Worm (Caenorhabditis elegans) whole organism, L1 larva: ENCODE data around the gene srv-25.

ENCODE experiments used
- C16A3.4 ChIP-seq: fragments of 150-350 bp; optimal IDR thresholded peaks from 2 replicates; lab custom pipeline; 2014; ENCODE audit warnings: missing biosample characterization, missing genetic modification characterization
- F16B12.6 ChIP-seq: fragments of 150-350 bp; optimal IDR thresholded peaks from 2 replicates; lab custom pipeline; 2014; ENCODE audit warnings: missing biosample characterization, missing genetic modification characterization
- Y116A8C.19 ChIP-seq: sonication (generic microtip); optimal IDR thresholded peaks from 2 replicates; lab custom pipeline; 2016; ENCODE audit warnings: missing compliant biosample characterization, missing genetic modification characterization, borderline replicate concordance
- aha-1 ChIP-seq: fragments of 150-350 bp; optimal IDR thresholded peaks from 2 replicates; lab custom pipeline; 2014; ENCODE audit warnings: missing biosample characterization, missing genetic modification characterization
- alr-1 ChIP-seq: fragments of 200-800 bp; sonication (Bioruptor generic); optimal IDR thresholded peaks from 2 replicates; lab custom pipeline; 2018; ENCODE audit warnings: borderline replicate concordance, mild to moderate bottlenecking, missing genetic modification characterization, missing compliant biosample characterization
- ama-1 ChIP-seq: fragments of 150-350 bp; optimal IDR thresholded peaks from 2 replicates; lab custom pipeline; 2014
- blmp-1 ChIP-seq: fragments of 150-350 bp; optimal IDR thresholded peaks from 2 replicates; lab custom pipeline; 2014; ENCODE audit warnings: missing biosample characterization, missing genetic modification characterization
- ceh-82 ChIP-seq, 3 experiments: fragments of 150-350 bp in 1 of 3; sonication (generic microtip) in 2 of 3; optimal IDR thresholded peaks; 2 replicates each; lab custom pipeline; 2014 to 2017; ENCODE audit warnings: missing biosample characterization in 3 of 3, missing genetic modification characterization in 3 of 3
- ceh-88 ChIP-seq: fragments of 200-800 bp; sonication (Bioruptor generic); IDR thresholded peaks from 2 replicates; pipeline ENCODE4 v1.3.6; 2022; ENCODE audit warnings: missing genetic modification characterization, missing compliant biosample characterization
- ceh-90 ChIP-seq: sonication (generic microtip); optimal IDR thresholded peaks from 2 replicates; lab custom pipeline; 2016; ENCODE audit warnings: missing genetic modification characterization, missing compliant biosample characterization
- dsc-1 ChIP-seq: sonication (generic microtip); optimal IDR thresholded peaks from 2 replicates; lab custom pipeline; 2016; ENCODE audit warnings: mild to moderate bottlenecking, missing genetic modification characterization, missing compliant biosample characterization
- efl-1 ChIP-seq, 4 experiments: fragments of 150-350 bp; optimal IDR thresholded peaks in 3 of 4; peaks in 1 of 4; 1 replicate in 1 of 4; 2 replicates in 3 of 4; lab custom pipeline; 2014; ENCODE audit warnings: missing biosample characterization in 2 of 4, missing genetic modification characterization in 2 of 4, missing genetic modification reagents in 2 of 4
- egl-13 ChIP-seq: sonication (generic microtip); optimal IDR thresholded peaks from 2 replicates; lab custom pipeline; 2016; ENCODE audit warnings: missing genotype, missing genetic modification reagents, missing genetic modification characterization, missing compliant biosample characterization
- egl-27 ChIP-seq, 2 experiments: fragments of 150-350 bp in 1 of 2; sonication (generic microtip); optimal IDR thresholded peaks; 3 replicates each; lab custom pipeline; 2017 to 2018; ENCODE audit warnings: missing biosample characterization in 2 of 2, missing genetic modification characterization in 2 of 2, missing genetic modification reagents in 2 of 2
- elt-2 ChIP-seq: sonication (generic microtip); optimal IDR thresholded peaks from 2 replicates; lab custom pipeline; 2016; ENCODE audit warnings: missing genetic modification characterization, mild to moderate bottlenecking, inconsistent platforms, missing compliant biosample characterization, missing genetic modification reagents
- elt-3 ChIP-seq, 6 experiments: fragments of 150-350 bp in 1 of 6; sonication (generic microtip); optimal IDR thresholded peaks; 2 replicates each; lab custom pipeline; 2017 to 2018; ENCODE audit warnings: missing biosample characterization in 6 of 6, missing genetic modification characterization in 6 of 6, inconsistent platforms in 1 of 6
- fkh-10 ChIP-seq: sonication (generic microtip); optimal IDR thresholded peaks from 2 replicates; lab custom pipeline; 2017; ENCODE audit warnings: missing biosample characterization, missing genetic modification reagents, missing genetic modification characterization
- fkh-4 ChIP-seq: sonication (generic microtip); optimal IDR thresholded peaks from 2 replicates; lab custom pipeline; 2016; ENCODE audit warnings: missing compliant biosample characterization, missing genetic modification characterization, borderline replicate concordance
- hlh-4 ChIP-seq: sonication (generic microtip); optimal IDR thresholded peaks from 2 replicates; lab custom pipeline; 2016; ENCODE audit warnings: mild to moderate bottlenecking, missing genetic modification characterization, missing compliant biosample characterization
- lin-14 ChIP-seq: fragments of 200-800 bp; sonication (Bioruptor generic); optimal IDR thresholded peaks from 2 replicates; lab custom pipeline; 2018; ENCODE audit warnings: mild to moderate bottlenecking, missing genetic modification characterization, moderate library complexity, missing compliant biosample characterization
- lin-35 ChIP-seq, 2 experiments: fragments of 150-350 bp; optimal IDR thresholded peaks; 2 replicates each; lab custom pipeline; 2014; ENCODE audit warnings: missing biosample characterization in 2 of 2, missing genetic modification characterization in 2 of 2, missing genetic modification reagents in 2 of 2
- mdl-1 ChIP-seq, 2 experiments: fragments of 150-350 bp; optimal IDR thresholded peaks; 2 replicates each; lab custom pipeline; 2014 to 2017; ENCODE audit warnings: missing biosample characterization in 2 of 2, missing genetic modification characterization in 2 of 2, inconsistent platforms in 1 of 2
- mep-1 ChIP-seq: fragments of 150-350 bp; optimal IDR thresholded peaks from 2 replicates; lab custom pipeline; 2014; ENCODE audit warnings: missing biosample characterization, missing genetic modification characterization
- nhr-11 ChIP-seq: fragments of 150-350 bp; optimal IDR thresholded peaks from 2 replicates; lab custom pipeline; 2014; ENCODE audit warnings: missing biosample characterization, missing genetic modification characterization
- nhr-19 ChIP-seq: fragments of 200-800 bp; sonication (Bioruptor generic); conservative IDR thresholded peaks from 2 replicates; pipeline ENCODE4 v1.3.6; 2022; ENCODE audit warnings: missing genetic modification characterization, missing compliant biosample characterization
- nhr-20 ChIP-seq: sonication (generic microtip); optimal IDR thresholded peaks from 2 replicates; lab custom pipeline; 2016; ENCODE audit warnings: mild to moderate bottlenecking, missing genetic modification characterization, missing compliant biosample characterization
- nhr-237 ChIP-seq: fragments of 150-350 bp; optimal IDR thresholded peaks from 2 replicates; lab custom pipeline; 2014; ENCODE audit warnings: missing biosample characterization, missing genetic modification characterization
- nhr-28 ChIP-seq: fragments of 150-350 bp; optimal IDR thresholded peaks from 2 replicates; lab custom pipeline; 2014; ENCODE audit warnings: missing biosample characterization, missing genetic modification characterization
- nhr-71 ChIP-seq: sonication (generic microtip); optimal IDR thresholded peaks from 2 replicates; lab custom pipeline; 2016; ENCODE audit warnings: mild to moderate bottlenecking, missing genetic modification characterization, moderate library complexity, missing compliant biosample characterization
- nhr-76 ChIP-seq: sonication (generic microtip); optimal IDR thresholded peaks from 2 replicates; lab custom pipeline; 2017; ENCODE audit warnings: missing biosample characterization, missing genetic modification characterization
- nhr-85 ChIP-seq: sonication (generic microtip); peaks from one replicate; lab custom pipeline; 2016; ENCODE audit warnings: missing genetic modification characterization, inconsistent platforms, missing compliant biosample characterization
- rnt-1 ChIP-seq: sonication (generic microtip); optimal IDR thresholded peaks from 2 replicates; lab custom pipeline; 2016; ENCODE audit warnings: mild to moderate bottlenecking, missing genetic modification characterization, moderate library complexity, missing compliant biosample characterization
- skn-1 ChIP-seq: fragments of 150-350 bp; optimal IDR thresholded peaks from 2 replicates; lab custom pipeline; 2014; ENCODE audit warnings: missing biosample characterization, missing genetic modification characterization
- sptf-1 ChIP-seq: fragments of 150-350 bp; optimal IDR thresholded peaks from 2 replicates; lab custom pipeline; 2014; ENCODE audit warnings: missing biosample characterization, missing genetic modification characterization
- sup-37 ChIP-seq: fragments of 200-800 bp; sonication (Bioruptor generic); optimal IDR thresholded peaks from 2 replicates; lab custom pipeline; 2018; ENCODE audit warnings: mild to moderate bottlenecking, missing genetic modification characterization, missing compliant biosample characterization
- unc-30 ChIP-seq: sonication (generic microtip); optimal IDR thresholded peaks from 2 replicates; lab custom pipeline; 2017; ENCODE audit warnings: missing biosample characterization, missing genetic modification characterization
- unc-62 ChIP-seq: fragments of 150-350 bp; optimal IDR thresholded peaks from 2 replicates; lab custom pipeline; 2014; ENCODE audit warnings: missing biosample characterization, missing genetic modification reagents, missing genetic modification characterization
- unc-86 ChIP-seq: sonication (generic microtip); optimal IDR thresholded peaks from 2 replicates; lab custom pipeline; 2016; ENCODE audit warnings: missing genetic modification characterization, missing compliant biosample characterization
- vab-15 ChIP-seq: sonication (generic microtip); optimal IDR thresholded peaks from 2 replicates; lab custom pipeline; 2017; ENCODE audit warnings: missing genotype, mild to moderate bottlenecking, missing genetic modification characterization, missing compliant biosample characterization
- xbp-1 ChIP-seq: sonication (generic microtip); optimal IDR thresholded peaks from 2 replicates; lab custom pipeline; 2016; ENCODE audit warnings: missing genetic modification characterization, missing compliant biosample characterization
- zag-1 ChIP-seq: fragments of 150-350 bp; optimal IDR thresholded peaks from 2 replicates; lab custom pipeline; 2014; ENCODE audit warnings: missing biosample characterization, missing genetic modification characterization
- ztf-11 ChIP-seq, 2 experiments: sonication (generic microtip); optimal IDR thresholded peaks; 2 replicates each; lab custom pipeline; 2016 to 2017; ENCODE audit warnings: missing genetic modification characterization in 2 of 2, missing biosample characterization in 1 of 2, missing compliant biosample characterization in 1 of 2

srv-25 gene

ce11 chrIV:6335908-6336307, 32.4 kb upstream of the srv-25 start, which contains the start of gene mif-4:
Gene mif-4, minus strand, starts transcription at chrIV:6335994.
- peak; percentile 14 for TF ChIP-seq mep-1
- TF ChIP-seq ceh-90 (tag; lab: Kevin White, UChicago) = no peak
- no peak for TF ChIP-seq egl-13 (tag; lab: Kevin White, UChicago)
- no peak for TF ChIP-seq dsc-1 (tag; lab: Kevin White, UChicago)
- TF ChIP-seq blmp-1 (tag; lab: Kevin White, UChicago) = peak; percentile 31
- TF ChIP-seq nhr-11 = no peak
- TF ChIP-seq mdl-1 (tag; optimal IDR thresholded peaks at IDR 0.05; lab: Kevin White, UChicago) = peak in 1 of 2 experiments; percentile 9
- TF ChIP-seq alr-1 (tag; lab: Kevin White, UChicago) = no peak
- TF ChIP-seq lin-35 (GFP tag; optimal IDR thresholded peaks at IDR 0.05; lab: Kevin White, UChicago) = no peak
- no peak for TF ChIP-seq nhr-20
- peak; percentile 56 for TF ChIP-seq lin-14
- no peak for TF ChIP-seq Y116A8C.19
- TF ChIP-seq xbp-1 (tag; lab: Kevin White, UChicago) = no peak
- TF ChIP-seq ama-1 (lab: Kevin White, UChicago) = no peak
- TF ChIP-seq fkh-10 (GFP tag; lab: Kevin White, UChicago) = no peak
- TF ChIP-seq ceh-88 (GFP tag; lab: Robert Waterston, UW) = no peak
- TF ChIP-seq nhr-19 (GFP tag; lab: Robert Waterston, UW) = no peak
- TF ChIP-seq, all 84 proteins: peak for 4

ce11 chrIV:6333915-6334314, 30.4 kb upstream of the srv-25 start, which contains the start of gene blos-2:
Gene blos-2, plus strand, starts transcription at chrIV:6334215.
- TF ChIP-seq nhr-19 (GFP tag; lab: Robert Waterston, UW) (0 out of 2 replicates have a peak, but pooled peaks have one; percentile 5), vab-15 (no peak), hlh-4 (tag; lab: Kevin White, UChicago) (no peak)
- TF ChIP-seq, all 84 proteins: peak for 1

- TF ChIP-seq nhr-28 (tag; lab: Kevin White, UChicago) (no peak), elt-2 (tag; lab: Kevin White, UChicago) (peak; percentile 12), lin-14 (peak; percentile 26), elt-3 (tag; optimal IDR thresholded peaks at IDR 0.05; lab: Kevin White, UChicago) (no peak)
These were observed 27.2 kb upstream of the srv-25 start for ce11 chrIV:6330790-6331189.

- TF ChIP-seq blmp-1 (tag; lab: Kevin White, UChicago) (no peak), nhr-11 (no peak), efl-1 (optimal IDR thresholded peaks at IDR 0.05; lab: Kevin White, UChicago) (no peak), efl-1 (GFP tag; optimal IDR thresholded peaks at IDR 0.05 in 1 of 2; lab: Kevin White, UChicago) (peak in 1 of 2 experiments; percentile 65), unc-30 (tag; lab: Kevin White, UChicago) (no peak), nhr-76 (tag; lab: Kevin White, UChicago) (no peak), fkh-4 (no peak)
These were observed 25.8 kb upstream of the srv-25 start, which contains the start of gene seu-1 for ce11 chrIV:6329339-6329738. Gene seu-1, plus strand, starts transcription at chrIV:6329639.

- TF ChIP-seq sptf-1 (tag; lab: Kevin White, UChicago) (no peak), zag-1 (tag; lab: Kevin White, UChicago) (no peak), ama-1 (lab: Kevin White, UChicago) (no peak), nhr-71 (no peak), nhr-85 (tag; lab: Kevin White, UChicago) (no peak), sup-37 (GFP tag; lab: Kevin White, UChicago) (no peak)
These were observed 24.7 kb upstream of the srv-25 start for ce11 chrIV:6328198-6328597.

ce11 chrIV:6327363-6328015, 23.9 kb upstream of the srv-25 start:
- TF ChIP-seq unc-86 (tag; lab: Kevin White, UChicago) (no peak), lin-35 (GFP tag; optimal IDR thresholded peaks at IDR 0.05; lab: Kevin White, UChicago) (peak; percentile 12 to 32), skn-1 (tag; lab: Kevin White, UChicago) (no peak), dsc-1 (tag; lab: Kevin White, UChicago) (no peak), egl-27 (tag; optimal IDR thresholded peaks at IDR 0.05; lab: Kevin White, UChicago) (no peak), mep-1 (no peak), blmp-1 (tag; lab: Kevin White, UChicago) (peak; percentile 21), aha-1 (tag; lab: Kevin White, UChicago) (no peak), F16B12.6 (tag; lab: Kevin White, UChicago) (no peak), hlh-4 (tag; lab: Kevin White, UChicago) (no peak), C16A3.4 (tag; lab: Kevin White, UChicago) (no peak), rnt-1 (tag; lab: Kevin White, UChicago) (no peak), unc-62 (no peak), ztf-11 (tag; optimal IDR thresholded peaks at IDR 0.05; lab: Kevin White, UChicago) (no peak), nhr-237 (tag; lab: Kevin White, UChicago) (no peak), ama-1 (lab: Kevin White, UChicago) (no peak), lin-14 (peak; percentile 44), ceh-82 (tag; optimal IDR thresholded peaks at IDR 0.05; lab: Kevin White, UChicago) (no peak)
